Worm (Caenorhabditis elegans) whole organism, L4/young adult: ENCODE data around the gene spe-49.

Source experiments
- W03F9.2 ChIP-seq: fragments of 150-350 bp; optimal IDR thresholded peaks from 2 replicates; lab custom pipeline; 2014; ENCODE audit warnings: missing biosample characterization, missing genetic modification characterization
- dao-5 ChIP-seq: sonication (generic microtip); optimal IDR thresholded peaks from 2 replicates; lab custom pipeline; 2016; ENCODE audit warnings: missing genotype, missing genetic modification characterization, moderate library complexity, missing compliant biosample characterization
- him-1 ChIP-seq: sonication (generic microtip); optimal IDR thresholded peaks from 2 replicates; lab custom pipeline; 2016; ENCODE audit warnings: missing genotype, missing genetic modification reagents, missing genetic modification characterization, missing compliant biosample characterization

- no peak for TF ChIP-seq dao-5 (tag; lab: Kevin White, UChicago)
- no peak for TF ChIP-seq W03F9.2 (tag; lab: Kevin White, UChicago)
- no peak for TF ChIP-seq him-1
Measured at ce11 chrV:6281175-6281574, at the start of gene spe-49, which contains the start of gene K12B6.4.
